Fruit fly (Drosophila melanogaster) whole organism, pupa: Measurements from ENCODE around the gene CG10565.

Source experiments
- CG10348 ChIP-seq: fragments of 200-800 bp; sonication (Bioruptor generic); IDR thresholded peaks from 2 replicates; pipeline ENCODE4 v1.3.6; 2022; ENCODE audit warnings: missing biosample characterization, missing genetic modification characterization
- CG12605 ChIP-seq: fragments of 200-800 bp; sonication (Bioruptor generic); IDR thresholded peaks from 2 replicates; pipeline ENCODE4 v1.3.6; 2022; ENCODE audit warnings: missing biosample characterization, missing genetic modification characterization
- CG13204 ChIP-seq: fragments of 200-800 bp; sonication (Bioruptor generic); optimal IDR thresholded peaks from 2 replicates; lab custom pipeline; 2018; ENCODE audit warnings: missing biosample characterization, mild to moderate bottlenecking, missing genetic modification characterization, moderate library complexity
- CG14655 ChIP-seq: fragments of 200-800 bp; sonication (Bioruptor generic); optimal IDR thresholded peaks from 3 replicates; lab custom pipeline; 2017; ENCODE audit warnings: mild to moderate bottlenecking, missing biosample characterization, missing genetic modification reagents, missing genetic modification characterization
- CG34367 ChIP-seq: fragments of 200-800 bp; sonication (Bioruptor generic); optimal IDR thresholded peaks from 2 replicates; lab custom pipeline; 2018; ENCODE audit warnings: missing biosample characterization, mild to moderate bottlenecking, missing genetic modification characterization
- CG4496 ChIP-seq: fragments of 200-800 bp; sonication (Bioruptor generic); IDR thresholded peaks from 3 replicates; pipeline ENCODE4 v1.3.6; 2022; ENCODE audit warnings: missing biosample characterization, missing genetic modification characterization
- CG8159 ChIP-seq: fragments of 200-800 bp; sonication (Bioruptor generic); optimal IDR thresholded peaks from 3 replicates; lab custom pipeline; 2018; ENCODE audit warnings: missing biosample characterization, mild to moderate bottlenecking, missing genetic modification characterization, moderate library complexity
- EcR ChIP-seq: fragments of 200-800 bp; sonication (Bioruptor generic); optimal IDR thresholded peaks from 3 replicates; lab custom pipeline; 2019; ENCODE audit warnings: missing biosample characterization, missing genetic modification characterization, mild to moderate bottlenecking, moderate library complexity, missing genetic modification reagents
- Snoo ChIP-seq: fragments of 200-800 bp; sonication (Bioruptor generic); optimal IDR thresholded peaks from 3 replicates; lab custom pipeline; 2017; ENCODE audit warnings: missing biosample characterization, mild to moderate bottlenecking, missing genetic modification characterization, inconsistent platforms
- gl ChIP-seq: fragments of 200-800 bp; sonication (Bioruptor generic); optimal IDR thresholded peaks from 2 replicates; lab custom pipeline; 2018; ENCODE audit warnings: missing biosample characterization, mild to moderate bottlenecking, missing genetic modification characterization
- rn ChIP-seq: fragments of 200-800 bp; sonication (Bioruptor generic); IDR thresholded peaks from 2 replicates; pipeline ENCODE4 v1.3.6; 2022; ENCODE audit warnings: missing biosample characterization, missing genetic modification characterization

DNA sequence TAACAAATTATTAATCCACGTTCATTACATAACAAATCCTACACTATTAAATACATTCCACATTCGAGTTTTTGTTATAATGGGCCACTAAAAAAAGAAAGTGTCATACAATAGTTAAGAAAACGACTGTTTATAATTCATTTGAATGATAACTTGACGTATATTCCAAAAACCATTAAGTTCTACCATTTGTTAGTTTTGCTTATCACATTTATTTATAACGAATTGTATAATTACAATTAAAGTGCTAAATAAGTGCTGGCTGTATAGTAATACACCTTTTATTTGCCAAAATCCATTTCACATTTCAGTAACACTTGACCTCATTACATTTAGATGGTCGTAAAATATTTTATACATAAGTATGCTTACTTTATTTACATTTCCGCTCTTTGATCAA is at the start of gene CG10565:
- TF ChIP-seq CG4496 (GFP tag; lab: Robert Waterston, UW) (no peak), gl (tag; lab: Kevin White, UChicago) (no peak), EcR (GFP tag; lab: Kevin White, UChicago) (no peak), rn (no peak), CG13204 (GFP tag; lab: Kevin White, UChicago) (no peak), CG14655 (no peak), Snoo (tag; lab: Kevin White, UChicago) (no peak), CG12605 (no peak), CG34367 (tag; lab: Kevin White, UChicago) (no peak), CG8159 (tag; lab: Kevin White, UChicago) (no peak), CG10348 (no peak)
